Fruit fly (Drosophila melanogaster) whole organism: ENCODE measurements around the gene Cp7Fb.

Experiments
- pan ChIP-seq: fragments of >200 bp; optimal IDR thresholded peaks from 2 replicates; lab custom pipeline; 2017
- usp ChIP-seq: fragments of >200 bp; optimal IDR thresholded peaks from 2 replicates; lab custom pipeline; 2017; ENCODE audit warnings: missing biosample characterization, missing genetic modification characterization, mixed read lengths

DNA sequence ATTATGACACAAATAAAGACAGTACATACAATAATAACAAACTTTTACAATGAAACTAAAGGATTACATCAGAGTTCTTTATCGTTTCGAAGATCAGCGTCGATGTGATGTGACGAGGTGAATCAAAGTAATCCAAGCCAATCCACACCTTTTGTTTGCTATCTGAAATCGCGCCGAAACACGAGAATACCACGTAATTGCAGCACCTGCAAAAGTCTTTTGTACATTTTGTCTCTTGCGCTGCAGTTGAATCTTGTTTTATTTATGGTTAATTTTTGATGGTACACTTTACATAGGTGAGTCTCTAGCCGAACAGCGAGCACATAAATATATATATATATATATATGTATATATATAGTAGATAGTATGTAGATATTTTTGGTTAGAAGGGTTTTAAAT lies 11.1 kb downstream of the Cp7Fb start:
- TF ChIP-seq usp (GFP tag; lab: Kevin White, UChicago) (no peak), pan (no peak)
